Worm (Caenorhabditis elegans) whole organism, L1 larva: ENCODE measurements around the gene cwf-19L2.

Experiments used
- C04F5.9 ChIP-seq: sonication (generic microtip); optimal IDR thresholded peaks from 2 replicates; lab custom pipeline; 2016; ENCODE audit warnings: missing genetic modification characterization, missing compliant biosample characterization
- F16B12.6 ChIP-seq: fragments of 150-350 bp; optimal IDR thresholded peaks from 2 replicates; lab custom pipeline; 2014; ENCODE audit warnings: missing biosample characterization, missing genetic modification characterization
- alr-1 ChIP-seq: fragments of 200-800 bp; sonication (Bioruptor generic); optimal IDR thresholded peaks from 2 replicates; lab custom pipeline; 2018; ENCODE audit warnings: borderline replicate concordance, mild to moderate bottlenecking, missing genetic modification characterization, missing compliant biosample characterization
- aly-2 ChIP-seq: fragments of 150-350 bp; optimal IDR thresholded peaks from 2 replicates; lab custom pipeline; 2014; ENCODE audit warnings: missing biosample characterization, missing genetic modification characterization
- ama-1 ChIP-seq: fragments of 150-350 bp; optimal IDR thresholded peaks from 2 replicates; lab custom pipeline; 2014
- ceh-82 ChIP-seq, 3 experiments: fragments of 150-350 bp in 1 of 3; sonication (generic microtip) in 2 of 3; optimal IDR thresholded peaks; 2 replicates each; lab custom pipeline; 2014 to 2017; ENCODE audit warnings: missing biosample characterization in 3 of 3, missing genetic modification characterization in 3 of 3
- ceh-90 ChIP-seq: sonication (generic microtip); optimal IDR thresholded peaks from 2 replicates; lab custom pipeline; 2016; ENCODE audit warnings: missing genetic modification characterization, missing compliant biosample characterization
- ces-1 ChIP-seq: fragments of 150-350 bp; optimal IDR thresholded peaks from 2 replicates; lab custom pipeline; 2014; ENCODE audit warnings: missing biosample characterization, missing genetic modification reagents, missing genetic modification characterization
- dpl-1 ChIP-seq, 3 experiments: fragments of 150-350 bp in 2 of 3; sonication (generic microtip) in 1 of 3; optimal IDR thresholded peaks; 2 replicates each; lab custom pipeline; 2014 to 2017; ENCODE audit warnings: missing biosample characterization in 3 of 3, missing genetic modification characterization in 3 of 3, missing genetic modification reagents in 3 of 3
- efl-1 ChIP-seq, 4 experiments: fragments of 150-350 bp; optimal IDR thresholded peaks in 3 of 4; peaks in 1 of 4; 1 replicate in 1 of 4; 2 replicates in 3 of 4; lab custom pipeline; 2014; ENCODE audit warnings: missing biosample characterization in 2 of 4, missing genetic modification characterization in 2 of 4, missing genetic modification reagents in 2 of 4
- egl-13 ChIP-seq: sonication (generic microtip); optimal IDR thresholded peaks from 2 replicates; lab custom pipeline; 2016; ENCODE audit warnings: missing genotype, missing genetic modification reagents, missing genetic modification characterization, missing compliant biosample characterization
- elt-2 ChIP-seq: sonication (generic microtip); optimal IDR thresholded peaks from 2 replicates; lab custom pipeline; 2016; ENCODE audit warnings: missing genetic modification characterization, mild to moderate bottlenecking, inconsistent platforms, missing compliant biosample characterization, missing genetic modification reagents
- elt-3 ChIP-seq, 6 experiments: fragments of 150-350 bp in 1 of 6; sonication (generic microtip); optimal IDR thresholded peaks; 2 replicates each; lab custom pipeline; 2017 to 2018; ENCODE audit warnings: missing biosample characterization in 6 of 6, missing genetic modification characterization in 6 of 6, inconsistent platforms in 1 of 6
- fos-1 ChIP-seq: fragments of 150-350 bp; optimal IDR thresholded peaks from 2 replicates; lab custom pipeline; 2014; ENCODE audit warnings: missing biosample characterization, missing genetic modification characterization
- lin-13 ChIP-seq: fragments of 150-350 bp; optimal IDR thresholded peaks from 2 replicates; lab custom pipeline; 2014; ENCODE audit warnings: missing biosample characterization, missing genetic modification reagents, missing genetic modification characterization
- lin-14 ChIP-seq: fragments of 200-800 bp; sonication (Bioruptor generic); optimal IDR thresholded peaks from 2 replicates; lab custom pipeline; 2018; ENCODE audit warnings: mild to moderate bottlenecking, missing genetic modification characterization, moderate library complexity, missing compliant biosample characterization
- lin-35 ChIP-seq, 2 experiments: fragments of 150-350 bp; optimal IDR thresholded peaks; 2 replicates each; lab custom pipeline; 2014; ENCODE audit warnings: missing biosample characterization in 2 of 2, missing genetic modification characterization in 2 of 2, missing genetic modification reagents in 2 of 2
- lsy-2 ChIP-seq, 2 experiments: fragments of 150-350 bp; optimal IDR thresholded peaks; 2 replicates each; lab custom pipeline; 2014; ENCODE audit warnings: missing biosample characterization in 2 of 2, missing genetic modification characterization in 2 of 2
- mep-1 ChIP-seq: fragments of 150-350 bp; optimal IDR thresholded peaks from 2 replicates; lab custom pipeline; 2014; ENCODE audit warnings: missing biosample characterization, missing genetic modification characterization
- nhr-11 ChIP-seq: fragments of 150-350 bp; optimal IDR thresholded peaks from 2 replicates; lab custom pipeline; 2014; ENCODE audit warnings: missing biosample characterization, missing genetic modification characterization
- nhr-28 ChIP-seq: fragments of 150-350 bp; optimal IDR thresholded peaks from 2 replicates; lab custom pipeline; 2014; ENCODE audit warnings: missing biosample characterization, missing genetic modification characterization
- nhr-71 ChIP-seq: sonication (generic microtip); optimal IDR thresholded peaks from 2 replicates; lab custom pipeline; 2016; ENCODE audit warnings: mild to moderate bottlenecking, missing genetic modification characterization, moderate library complexity, missing compliant biosample characterization
- nhr-76 ChIP-seq: sonication (generic microtip); optimal IDR thresholded peaks from 2 replicates; lab custom pipeline; 2017; ENCODE audit warnings: missing biosample characterization, missing genetic modification characterization
- nhr-77 ChIP-seq: fragments of 150-350 bp; optimal IDR thresholded peaks from 2 replicates; lab custom pipeline; 2014; ENCODE audit warnings: missing biosample characterization, missing genetic modification characterization
- nhr-84 ChIP-seq: sonication (generic microtip); optimal IDR thresholded peaks from 2 replicates; lab custom pipeline; 2017; ENCODE audit warnings: missing biosample characterization, missing genetic modification characterization
- nhr-85 ChIP-seq: sonication (generic microtip); peaks from one replicate; lab custom pipeline; 2016; ENCODE audit warnings: missing genetic modification characterization, inconsistent platforms, missing compliant biosample characterization
- nhr-90 ChIP-seq: sonication (generic microtip); optimal IDR thresholded peaks from 2 replicates; lab custom pipeline; 2016; ENCODE audit warnings: mild to moderate bottlenecking, missing genetic modification characterization, missing compliant biosample characterization; ENCODE audit not compliant: poor library complexity
- pqm-1 ChIP-seq: sonication (generic microtip); optimal IDR thresholded peaks from 3 replicates; lab custom pipeline; 2017; ENCODE audit warnings: missing biosample characterization, missing genetic modification characterization
- skn-1 ChIP-seq: fragments of 150-350 bp; optimal IDR thresholded peaks from 2 replicates; lab custom pipeline; 2014; ENCODE audit warnings: missing biosample characterization, missing genetic modification characterization
- snpc-4 ChIP-seq: fragments of 150-350 bp; optimal IDR thresholded peaks from 2 replicates; lab custom pipeline; 2014; ENCODE audit warnings: missing biosample characterization, missing genetic modification characterization
- snu-23 ChIP-seq: sonication (generic microtip); optimal IDR thresholded peaks from 2 replicates; lab custom pipeline; 2016; ENCODE audit warnings: missing genetic modification characterization, missing compliant biosample characterization
- swsn-7 ChIP-seq: sonication (generic microtip); optimal IDR thresholded peaks from 2 replicates; lab custom pipeline; 2016; ENCODE audit warnings: missing genetic modification characterization, missing compliant biosample characterization
- tbx-2 ChIP-seq: sonication (generic microtip); optimal IDR thresholded peaks from 2 replicates; lab custom pipeline; 2016; ENCODE audit warnings: missing genetic modification characterization, missing compliant biosample characterization
- tlp-1 ChIP-seq: fragments of 150-350 bp; optimal IDR thresholded peaks from 2 replicates; lab custom pipeline; 2014; ENCODE audit warnings: missing biosample characterization, missing genetic modification characterization
- unc-30 ChIP-seq: sonication (generic microtip); optimal IDR thresholded peaks from 2 replicates; lab custom pipeline; 2017; ENCODE audit warnings: missing biosample characterization, missing genetic modification characterization
- unc-86 ChIP-seq: sonication (generic microtip); optimal IDR thresholded peaks from 2 replicates; lab custom pipeline; 2016; ENCODE audit warnings: missing genetic modification characterization, missing compliant biosample characterization
- vab-15 ChIP-seq: sonication (generic microtip); optimal IDR thresholded peaks from 2 replicates; lab custom pipeline; 2017; ENCODE audit warnings: missing genotype, mild to moderate bottlenecking, missing genetic modification characterization, missing compliant biosample characterization

The cwf-19L2 gene

DNA sequence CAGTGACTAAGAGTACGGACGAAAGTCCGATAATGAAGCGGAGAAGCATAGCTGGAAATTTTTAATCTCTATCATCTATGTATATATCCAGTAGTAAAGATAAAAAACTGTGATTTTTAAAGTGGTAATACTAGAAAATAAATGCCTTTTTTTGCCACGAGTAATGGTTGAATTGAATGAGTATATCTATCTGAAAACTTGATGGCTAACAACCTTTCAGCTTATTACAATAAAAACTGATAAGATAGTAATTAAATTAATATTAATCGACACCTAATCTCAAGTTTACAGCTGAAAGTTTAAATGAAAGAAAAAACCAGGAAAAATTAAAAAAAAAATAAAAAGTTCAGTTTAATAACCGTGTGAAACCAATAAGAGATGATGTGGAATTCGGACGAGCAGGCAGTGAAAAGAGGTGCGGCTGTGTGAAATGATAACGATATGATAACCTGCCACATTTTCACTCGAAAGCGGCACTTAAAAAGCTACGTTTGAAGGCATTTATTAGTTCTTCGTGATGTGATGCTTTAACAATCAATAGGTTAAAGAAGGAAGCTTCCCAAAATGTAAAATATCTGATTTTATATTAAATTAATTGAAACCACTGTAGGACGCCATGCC, 21.6 kb downstream of the cwf-19L2 start, which contains the start of gene nspg-6:
nspg-6 (minus strand) TSS at position 51 of the 621 bp plus-strand sequence.
- TF ChIP-seq alr-1 (tag; lab: Kevin White, UChicago) (no peak), elt-2 (tag; lab: Kevin White, UChicago) (peak; percentile 14)
- TF ChIP-seq, all 84 proteins: peak for 1

ce11 chrIII:7317354-7317753, 23.9 kb downstream of the cwf-19L2 start:
- no peak for TF ChIP-seq fos-1
- no peak for TF ChIP-seq efl-1 (optimal IDR thresholded peaks at IDR 0.05; lab: Kevin White, UChicago)
- TF ChIP-seq efl-1 (GFP tag; optimal IDR thresholded peaks at IDR 0.05 in 1 of 2; lab: Kevin White, UChicago) = peak in 1 of 2 experiments; percentile 47

ce11 chrIII:7319390-7319789, 26.0 kb downstream of the cwf-19L2 start, which contains the start of gene F56C9.8:
Gene F56C9.8 (minus strand): TSS chrIII:7319509.
- TF ChIP-seq tbx-2 (tag; lab: Kevin White, UChicago) (no peak), nhr-85 (tag; lab: Kevin White, UChicago) (no peak), unc-86 (tag; lab: Kevin White, UChicago) (no peak), efl-1 (optimal IDR thresholded peaks at IDR 0.05; lab: Kevin White, UChicago) (no peak), efl-1 (GFP tag; optimal IDR thresholded peaks at IDR 0.05 in 1 of 2; lab: Kevin White, UChicago) (peak in 1 of 2 experiments; percentile 90), nhr-90 (tag; lab: Kevin White, UChicago) (no peak)

- TF ChIP-seq egl-13 (no peak), lin-14 (GFP tag; lab: Kevin White, UChicago) (peak; percentile 52), ceh-82 (tag; optimal IDR thresholded peaks at IDR 0.05; lab: Kevin White, UChicago) (no peak), tbx-2 (tag; lab: Kevin White, UChicago) (peak; percentile 24), fos-1 (no peak), lsy-2 (tag; optimal IDR thresholded peaks at IDR 0.05; lab: Kevin White, UChicago) (peak in 1 of 2 experiments; percentile 12), snpc-4 (tag; lab: Kevin White, UChicago) (no peak), lin-35 (GFP tag; optimal IDR thresholded peaks at IDR 0.05; lab: Kevin White, UChicago) (peak in 1 of 2 experiments; percentile 12), dpl-1 (GFP tag; optimal IDR thresholded peaks at IDR 0.05; lab: Kevin White, UChicago) (no peak), nhr-77 (no peak), F16B12.6 (no peak), swsn-7 (tag; lab: Kevin White, UChicago) (no peak), ces-1 (no peak), pqm-1 (tag; lab: Kevin White, UChicago) (no peak), elt-2 (tag; lab: Kevin White, UChicago) (peak; percentile 40), ceh-90 (tag; lab: Kevin White, UChicago) (no peak), nhr-71 (tag; lab: Kevin White, UChicago) (peak; percentile 5), elt-3 (tag; optimal IDR thresholded peaks at IDR 0.05; lab: Kevin White, UChicago) (no peak)
These were observed 28.6 kb downstream of the cwf-19L2 start for ce11 chrIII:7322018-7322417.

- TF ChIP-seq nhr-28 (tag; lab: Kevin White, UChicago) (no peak), nhr-76 (no peak), tlp-1 (no peak), lin-13 (GFP tag; lab: Kevin White, UChicago) (no peak), ama-1 (lab: Kevin White, UChicago) (no peak), snpc-4 (tag; lab: Kevin White, UChicago) (no peak), efl-1 (optimal IDR thresholded peaks at IDR 0.05; lab: Kevin White, UChicago) (no peak), efl-1 (GFP tag; optimal IDR thresholded peaks at IDR 0.05 in 1 of 2; lab: Kevin White, UChicago) (no peak), unc-30 (tag; lab: Kevin White, UChicago) (no peak), nhr-84 (tag; lab: Kevin White, UChicago) (no peak), C04F5.9 (tag; lab: Kevin White, UChicago) (no peak), vab-15 (tag; lab: Kevin White, UChicago) (no peak), nhr-11 (tag; lab: Kevin White, UChicago) (no peak), snu-23 (GFP tag; lab: Kevin White, UChicago) (no peak), aly-2 (tag; lab: Kevin White, UChicago) (no peak), alr-1 (tag; lab: Kevin White, UChicago) (no peak), skn-1 (no peak), mep-1 (no peak)
- TF ChIP-seq, all 84 proteins: peak for 0
These were observed 29.9 kb downstream of the cwf-19L2 start for ce11 chrIII:7323331-7323730.
